Worm (Caenorhabditis elegans) whole organism, L4 larva: ENCODE results near the gene Y73B6BL.14.
A peak's percentile ranks its signal among the peaks of the same experiment; 100 is the strongest.

Source experiments
- F26F4.8 ChIP-seq: fragments of 200-800 bp; sonication (Bioruptor generic); conservative IDR thresholded peaks from 2 replicates; pipeline ENCODE4 v1.3.6; 2022; ENCODE audit warnings: missing genetic modification characterization, missing compliant biosample characterization
- F37D6.2 ChIP-seq: sonication (generic microtip); optimal IDR thresholded peaks from 2 replicates; lab custom pipeline; 2016; ENCODE audit warnings: mild to moderate bottlenecking, missing genetic modification characterization, missing compliant biosample characterization
- F49E8.2 ChIP-seq: sonication (generic microtip); optimal IDR thresholded peaks from 2 replicates; lab custom pipeline; 2016; ENCODE audit warnings: missing compliant biosample characterization, mild to moderate bottlenecking, missing genetic modification characterization, borderline replicate concordance
- T20F7.1 ChIP-seq: fragments of 200-800 bp; sonication (Bioruptor generic); optimal IDR thresholded peaks from 2 replicates; lab custom pipeline; 2018; ENCODE audit warnings: mild to moderate bottlenecking, missing genetic modification characterization, missing compliant biosample characterization
- T26A8.4 ChIP-seq: fragments of 200-800 bp; sonication (Bioruptor generic); IDR thresholded peaks from 2 replicates; pipeline ENCODE4 v1.3.6; 2022; ENCODE audit warnings: missing genetic modification characterization, missing compliant biosample characterization
- Y48G9A.11 ChIP-seq: fragments of 200-800 bp; sonication (Bioruptor generic); IDR thresholded peaks from 2 replicates; pipeline ENCODE4 v1.3.6; 2022; ENCODE audit warnings: missing genetic modification reagents, missing genetic modification characterization, missing compliant biosample characterization
- ZK546.5 ChIP-seq, 2 experiments: sonication (generic microtip); optimal IDR thresholded peaks; 2 replicates each; lab custom pipeline; 2017; ENCODE audit warnings: missing biosample characterization in 2 of 2, missing genetic modification characterization in 2 of 2
- aly-2 ChIP-seq: sonication (generic microtip); optimal IDR thresholded peaks from 2 replicates; lab custom pipeline; 2018; ENCODE audit warnings: missing biosample characterization, missing genetic modification characterization
- ama-1 ChIP-seq: fragments of 150-350 bp; optimal IDR thresholded peaks from 2 replicates; lab custom pipeline; 2014; ENCODE audit warnings: inconsistent platforms, mixed read lengths
- ceh-20 ChIP-seq: fragments of 200-800 bp; sonication (Bioruptor generic); IDR thresholded peaks from 2 replicates; pipeline ENCODE4 v1.3.6; 2022; ENCODE audit warnings: missing genetic modification reagents, missing genetic modification characterization, missing compliant biosample characterization
- ceh-32 ChIP-seq: sonication (generic microtip); optimal IDR thresholded peaks from 2 replicates; lab custom pipeline; 2016; ENCODE audit warnings: mild to moderate bottlenecking, missing genetic modification characterization, missing compliant biosample characterization; ENCODE audit not compliant: poor library complexity
- ceh-62 ChIP-seq: sonication (generic microtip); optimal IDR thresholded peaks from 2 replicates; lab custom pipeline; 2017; ENCODE audit warnings: missing biosample characterization, missing genetic modification characterization
- ces-1 ChIP-seq: fragments of 150-350 bp; sonication (generic microtip); optimal IDR thresholded peaks from 4 replicates; lab custom pipeline; 2014; ENCODE audit warnings: missing biosample characterization, missing genetic modification reagents, missing genetic modification characterization
- cey-2 ChIP-seq: sonication (generic microtip); optimal IDR thresholded peaks from 3 replicates; lab custom pipeline; 2017; ENCODE audit warnings: missing genetic modification characterization, mild to moderate bottlenecking, missing compliant biosample characterization, antibody characterized with exemption, borderline replicate concordance; ENCODE audit not compliant: insufficient read depth
- daf-16 ChIP-seq, 3 experiments: sonication (generic microtip); optimal IDR thresholded peaks; 2 replicates each; lab custom pipeline; 2016 to 2017; ENCODE audit warnings: missing genetic modification characterization in 3 of 3, missing genetic modification reagents in 3 of 3, mild to moderate bottlenecking in 2 of 3, missing compliant biosample characterization in 2 of 3, missing biosample characterization in 1 of 3, moderate library complexity in 1 of 3
- daf-8 ChIP-seq: fragments of 200-800 bp; sonication (Bioruptor generic); IDR thresholded peaks from 2 replicates; pipeline ENCODE4 v1.3.6; 2022; ENCODE audit warnings: missing genetic modification characterization, missing compliant biosample characterization
- duxl-1 ChIP-seq: sonication (generic microtip); optimal IDR thresholded peaks from 2 replicates; lab custom pipeline; 2016; ENCODE audit warnings: mild to moderate bottlenecking, missing genetic modification characterization, moderate library complexity, missing compliant biosample characterization; ENCODE audit not compliant: poor library complexity
- fos-1 ChIP-seq: fragments of 150-350 bp; optimal IDR thresholded peaks from 2 replicates; lab custom pipeline; 2014; ENCODE audit warnings: missing biosample characterization, missing genetic modification characterization
- hif-1 ChIP-seq, 2 experiments: sonication (generic microtip); optimal IDR thresholded peaks; 2 replicates each; lab custom pipeline; 2016 to 2017; ENCODE audit warnings: missing compliant biosample characterization in 2 of 2, missing genetic modification characterization in 2 of 2, missing genetic modification reagents in 2 of 2, missing genotype in 2 of 2, mild to moderate bottlenecking in 1 of 2
- jun-1 ChIP-seq: fragments of 150-350 bp; optimal IDR thresholded peaks from 2 replicates; lab custom pipeline; 2014; ENCODE audit warnings: missing biosample characterization, missing genetic modification reagents, missing genetic modification characterization
- lim-7 ChIP-seq: fragments of 200-800 bp; sonication (Bioruptor generic); IDR thresholded peaks from 2 replicates; pipeline ENCODE4 v1.3.6; 2022; ENCODE audit warnings: missing genetic modification characterization, missing compliant biosample characterization
- lin-1 ChIP-seq: fragments of 200-800 bp; sonication (Bioruptor generic); IDR thresholded peaks from 2 replicates; pipeline ENCODE4 v1.3.6; 2022; ENCODE audit warnings: missing genetic modification reagents, missing genetic modification characterization, missing compliant biosample characterization
- lin-13 ChIP-seq: fragments of 150-350 bp; optimal IDR thresholded peaks from 2 replicates; lab custom pipeline; 2014; ENCODE audit warnings: missing biosample characterization, missing genetic modification reagents, missing genetic modification characterization
- lin-15B ChIP-seq: fragments of 150-350 bp; sonication (generic microtip); optimal IDR thresholded peaks from 3 replicates; lab custom pipeline; 2014; ENCODE audit warnings: missing biosample characterization, missing genetic modification characterization
- lin-29 ChIP-seq: fragments of 200-800 bp; sonication (Bioruptor generic); IDR thresholded peaks from 2 replicates; pipeline ENCODE4 v1.3.6; 2022; ENCODE audit warnings: missing genetic modification reagents, missing genetic modification characterization, missing compliant biosample characterization
- lin-38 ChIP-seq: fragments of 200-800 bp; sonication (Bioruptor generic); IDR thresholded peaks from 2 replicates; pipeline ENCODE4 v1.3.6; 2022; ENCODE audit warnings: missing genetic modification reagents, missing genetic modification characterization, missing compliant biosample characterization
- lsy-2 ChIP-seq, 2 experiments: fragments of 150-350 bp in 1 of 2; sonication (generic microtip) in 1 of 2; optimal IDR thresholded peaks; 2 replicates each; lab custom pipeline; 2014 to 2017; ENCODE audit warnings: missing biosample characterization in 2 of 2, missing genetic modification characterization in 2 of 2
- madf-5 ChIP-seq, 2 experiments: fragments of 200-800 bp; sonication (Bioruptor generic); IDR thresholded peaks; 2 replicates each; pipeline ENCODE4 v1.3.6; 2022; ENCODE audit warnings: missing compliant biosample characterization in 2 of 2, missing genetic modification characterization in 2 of 2
- madf-9 ChIP-seq: fragments of 200-800 bp; sonication (Bioruptor generic); conservative IDR thresholded peaks from 2 replicates; pipeline ENCODE4 v1.3.6; 2022; ENCODE audit warnings: missing genetic modification reagents, missing genetic modification characterization, missing compliant biosample characterization
- mdt-29 ChIP-seq: fragments of 200-800 bp; sonication (Bioruptor generic); IDR thresholded peaks from 2 replicates; pipeline ENCODE4 v1.3.6; 2022; ENCODE audit warnings: missing genetic modification reagents, missing genetic modification characterization, missing compliant biosample characterization
- mep-1 ChIP-seq: fragments of 150-350 bp; sonication (generic microtip); optimal IDR thresholded peaks from 3 replicates; lab custom pipeline; 2014; ENCODE audit warnings: missing biosample characterization, missing genetic modification characterization
- mxl-2 ChIP-seq: fragments of 200-800 bp; sonication (Bioruptor generic); conservative IDR thresholded peaks from 2 replicates; pipeline ENCODE4 v1.3.6; 2022; ENCODE audit warnings: missing genetic modification reagents, missing genetic modification characterization, missing compliant biosample characterization
- nhr-111 ChIP-seq: fragments of 200-800 bp; sonication (Bioruptor generic); optimal IDR thresholded peaks from 2 replicates; lab custom pipeline; 2018; ENCODE audit warnings: mild to moderate bottlenecking, missing genetic modification characterization, missing compliant biosample characterization
- nhr-237 ChIP-seq: sonication (generic microtip); optimal IDR thresholded peaks from 2 replicates; lab custom pipeline; 2017; ENCODE audit warnings: missing biosample characterization, missing genetic modification characterization
- nhr-28 ChIP-seq: fragments of 150-350 bp; optimal IDR thresholded peaks from 2 replicates; lab custom pipeline; 2014; ENCODE audit warnings: missing biosample characterization, missing genetic modification characterization
- nhr-41 ChIP-seq: fragments of 200-800 bp; sonication (Bioruptor generic); IDR thresholded peaks from 2 replicates; pipeline ENCODE4 v1.3.6; 2022; ENCODE audit warnings: missing genetic modification reagents, missing genetic modification characterization, missing compliant biosample characterization
- nhr-42 ChIP-seq: fragments of 200-800 bp; sonication (Bioruptor generic); IDR thresholded peaks from 2 replicates; pipeline ENCODE4 v1.3.6; 2022; ENCODE audit warnings: missing genetic modification characterization, missing compliant biosample characterization
- nhr-6 ChIP-seq: fragments of 150-350 bp; optimal IDR thresholded peaks from 2 replicates; lab custom pipeline; 2014; ENCODE audit warnings: missing biosample characterization, missing genetic modification characterization
- nhr-76 ChIP-seq: fragments of 150-350 bp; optimal IDR thresholded peaks from 2 replicates; lab custom pipeline; 2014; ENCODE audit warnings: missing biosample characterization, missing genetic modification characterization
- nhr-77 ChIP-seq: fragments of 150-350 bp; optimal IDR thresholded peaks from 2 replicates; lab custom pipeline; 2014; ENCODE audit warnings: missing biosample characterization, missing genetic modification characterization
- rbr-2 ChIP-seq: sonication (generic microtip); optimal IDR thresholded peaks from 2 replicates; lab custom pipeline; 2016; ENCODE audit warnings: missing genotype, missing genetic modification characterization, missing compliant biosample characterization
- saeg-2 ChIP-seq: fragments of 200-800 bp; sonication (Bioruptor generic); IDR thresholded peaks from 2 replicates; pipeline ENCODE4 v1.3.6; 2022; ENCODE audit warnings: missing genetic modification reagents, missing genetic modification characterization, missing compliant biosample characterization
- sdz-12 ChIP-seq: fragments of 200-800 bp; sonication (Bioruptor generic); optimal IDR thresholded peaks from 2 replicates; lab custom pipeline; 2018; ENCODE audit warnings: mild to moderate bottlenecking, missing genetic modification characterization, missing compliant biosample characterization
- spr-3 ChIP-seq: fragments of 200-800 bp; sonication (Bioruptor generic); optimal IDR thresholded peaks from 2 replicates; lab custom pipeline; 2018; ENCODE audit warnings: mild to moderate bottlenecking, missing genetic modification characterization, missing compliant biosample characterization
- tag-97 ChIP-seq: fragments of 200-800 bp; sonication (Bioruptor generic); IDR thresholded peaks from 2 replicates; pipeline ENCODE4 v1.3.6; 2022; ENCODE audit warnings: missing genetic modification characterization, missing compliant biosample characterization
- tra-1 ChIP-seq: fragments of 200-800 bp; sonication (Bioruptor generic); IDR thresholded peaks from 2 replicates; pipeline ENCODE4 v1.3.6; 2022; ENCODE audit warnings: missing genetic modification reagents, missing genetic modification characterization, missing compliant biosample characterization
- vab-7 ChIP-seq: fragments of 200-800 bp; sonication (Bioruptor generic); IDR thresholded peaks from 2 replicates; pipeline ENCODE4 v1.3.6; 2022; ENCODE audit warnings: missing genetic modification reagents, missing genetic modification characterization, missing compliant biosample characterization
- zfp-2 ChIP-seq: sonication (generic microtip); optimal IDR thresholded peaks from 2 replicates; lab custom pipeline; 2016; ENCODE audit warnings: mild to moderate bottlenecking, missing genetic modification characterization, missing compliant biosample characterization
- zfp-3 ChIP-seq: fragments of 200-800 bp; sonication (Bioruptor generic); conservative IDR thresholded peaks from 2 replicates; pipeline ENCODE4 v1.3.6; 2022; ENCODE audit warnings: missing genetic modification reagents, missing genetic modification characterization, missing compliant biosample characterization
- zip-11 ChIP-seq: fragments of 200-800 bp; sonication (Bioruptor generic); IDR thresholded peaks from 2 replicates; pipeline ENCODE4 v1.3.6; 2022; ENCODE audit warnings: missing genetic modification characterization, missing compliant biosample characterization
- ztf-7 ChIP-seq: fragments of 150-350 bp; optimal IDR thresholded peaks from 2 replicates; lab custom pipeline; 2014; ENCODE audit warnings: missing biosample characterization, missing genetic modification characterization

Gene Y73B6BL.14

ce11 chrIV:6336748-6337147, 6.0 kb downstream of the Y73B6BL.14 start:
- peak; percentile 62 to 79 for TF ChIP-seq daf-16 (GFP tag; optimal IDR thresholded peaks at IDR 0.05; lab: Kevin White, UChicago)
- peak; percentile 89 for TF ChIP-seq daf-16 (tag; optimal IDR thresholded peaks at IDR 0.05; lab: Kevin White, UChicago)
- TF ChIP-seq F49E8.2 (tag; lab: Kevin White, UChicago): no peak
- no peak for TF ChIP-seq zip-11
- peak; percentile 84 for TF ChIP-seq nhr-6 (tag; lab: Kevin White, UChicago)
- peak; percentile 96 for TF ChIP-seq tra-1 (GFP tag; lab: Robert Waterston, UW)
- no peak for TF ChIP-seq nhr-111 (GFP tag; lab: Kevin White, UChicago)
- 0 out of 2 replicates have a peak, but pooled peaks have one; percentile 44 for TF ChIP-seq madf-9 (GFP tag; lab: Robert Waterston, UW)
- TF ChIP-seq ceh-20: peak; percentile 97
- TF ChIP-seq duxl-1 (tag; lab: Kevin White, UChicago): peak; percentile 76
- TF ChIP-seq nhr-28 (tag; lab: Kevin White, UChicago): peak; percentile 89
- TF ChIP-seq nhr-77 (tag; lab: Kevin White, UChicago): no peak
- no peak for TF ChIP-seq lin-15B
- peak; percentile 77 for TF ChIP-seq lin-38 (GFP tag; lab: Robert Waterston, UW)
- no peak for TF ChIP-seq Y48G9A.11 (GFP tag; lab: Robert Waterston, UW)
- peak; percentile 82 for TF ChIP-seq zfp-2
- TF ChIP-seq zfp-3 (GFP tag; lab: Robert Waterston, UW): peak; percentile 83; the same call in 1 of the 2 replicates
- peak; percentile 80; the same call in 1 of the 2 replicates for TF ChIP-seq nhr-42
- peak; percentile 90 for TF ChIP-seq lin-13 (GFP tag; lab: Kevin White, UChicago)
- no peak for TF ChIP-seq tag-97 (GFP tag; lab: Robert Waterston, UW)
- peak; percentile 95 for TF ChIP-seq mdt-29 (GFP tag; lab: Robert Waterston, UW)
- no peak for TF ChIP-seq daf-8 (GFP tag; lab: Robert Waterston, UW)
- TF ChIP-seq mxl-2 (GFP tag; lab: Robert Waterston, UW): peak; percentile 75
- TF ChIP-seq saeg-2 (GFP tag; lab: Robert Waterston, UW): peak; percentile 91
- peak; percentile 72 for TF ChIP-seq ama-1
- TF ChIP-seq ceh-32 (tag; lab: Kevin White, UChicago): peak; percentile 16
- peak; percentile 52; the same call in 1 of the 2 replicates for TF ChIP-seq vab-7 (GFP tag; lab: Robert Waterston, UW)
- TF ChIP-seq spr-3 (GFP tag; lab: Kevin White, UChicago): peak; percentile 71
- TF ChIP-seq jun-1 (tag; lab: Kevin White, UChicago): peak; percentile 47
- no peak for TF ChIP-seq aly-2 (tag; lab: Kevin White, UChicago)
- TF ChIP-seq lsy-2 (tag; optimal IDR thresholded peaks at IDR 0.05; lab: Kevin White, UChicago): peak; percentile 78 to 95
- TF ChIP-seq madf-5 (GFP tag; IDR thresholded peaks at IDR 0.05; lab: Robert Waterston, UW): no peak
- no peak for TF ChIP-seq ces-1 (GFP tag; lab: Kevin White, UChicago)
- peak; percentile 73 for TF ChIP-seq F37D6.2 (tag; lab: Kevin White, UChicago)
- TF ChIP-seq lin-29 (GFP tag; lab: Robert Waterston, UW): peak; percentile 67; the same call in 1 of the 2 replicates
- TF ChIP-seq fos-1 (tag; lab: Kevin White, UChicago): peak; percentile 14
- peak; percentile 95 for TF ChIP-seq mep-1
- peak; percentile 89 for TF ChIP-seq T26A8.4 (GFP tag; lab: Robert Waterston, UW)
- TF ChIP-seq lim-7 (GFP tag; lab: Robert Waterston, UW): no peak
- peak in 1 of 2 experiments; percentile 2 for TF ChIP-seq ZK546.5 (tag; optimal IDR thresholded peaks at IDR 0.05; lab: Kevin White, UChicago)
- no peak for TF ChIP-seq nhr-76 (tag; lab: Kevin White, UChicago)
- TF ChIP-seq sdz-12 (GFP tag; lab: Kevin White, UChicago): no peak
- peak; percentile 92 for TF ChIP-seq lin-1 (GFP tag; lab: Robert Waterston, UW)
- TF ChIP-seq rbr-2: peak; percentile 75
- peak; percentile 88 for TF ChIP-seq T20F7.1 (GFP tag; lab: Kevin White, UChicago)
- TF ChIP-seq ztf-7: peak; percentile 75
- peak; percentile 81 to 95 for TF ChIP-seq hif-1 (tag; optimal IDR thresholded peaks at IDR 0.05; lab: Kevin White, UChicago)
- no peak for TF ChIP-seq nhr-41 (GFP tag; lab: Robert Waterston, UW)
- TF ChIP-seq cey-2 (tag; lab: Kevin White, UChicago): peak; percentile 74
- no peak for TF ChIP-seq F26F4.8
- no peak for TF ChIP-seq nhr-237 (tag; lab: Kevin White, UChicago)
- TF ChIP-seq ceh-62 (tag; lab: Kevin White, UChicago): no peak
